Fruit fly (Drosophila melanogaster) whole organism, embryonic: ENCODE results near the gene CG13654.

Source experiments
- Ada2b ChIP-seq: fragments of 200-800 bp; sonication (Bioruptor generic); IDR thresholded peaks from 2 replicates; pipeline ENCODE4 v1.3.6; 2022; ENCODE audit warnings: missing biosample characterization, missing genetic modification characterization
- CG1024 ChIP-seq: fragments of 200-800 bp; sonication (Bioruptor generic); IDR thresholded peaks from 2 replicates; pipeline ENCODE4 v1.3.6; 2022; ENCODE audit warnings: missing biosample characterization, missing genetic modification characterization
- CG11456 ChIP-seq: fragments of 200-800 bp; sonication (Bioruptor generic); IDR thresholded peaks from 3 replicates; pipeline ENCODE4 v1.3.6; 2022; ENCODE audit warnings: missing biosample characterization, missing genetic modification characterization
- CG11695 ChIP-seq: fragments of 200-800 bp; sonication (Bioruptor generic); IDR thresholded peaks from 3 replicates; pipeline ENCODE4 v1.3.6; 2022; ENCODE audit warnings: missing biosample characterization, missing genetic modification characterization
- CG13624 ChIP-seq: fragments of 200-800 bp; sonication (Bioruptor generic); optimal IDR thresholded peaks from 2 replicates; lab custom pipeline; 2016; ENCODE audit warnings: missing biosample characterization, missing genetic modification characterization
- CG1647 ChIP-seq: fragments of 200-800 bp; sonication (Bioruptor generic); optimal IDR thresholded peaks from 3 replicates; lab custom pipeline; 2016; ENCODE audit warnings: missing biosample characterization, missing genetic modification characterization
- CG2116 ChIP-seq: fragments of 200-800 bp; sonication (Bioruptor generic); optimal IDR thresholded peaks from 3 replicates; lab custom pipeline; 2018; ENCODE audit warnings: missing biosample characterization, mild to moderate bottlenecking, missing genetic modification characterization
- CG31441 ChIP-seq: fragments of 200-800 bp; sonication (Bioruptor generic); IDR thresholded peaks from 2 replicates; pipeline ENCODE4 v1.3.6; 2022; ENCODE audit warnings: missing biosample characterization, missing genetic modification characterization
- CG3407 ChIP-seq: fragments of 200-800 bp; sonication (Bioruptor generic); optimal IDR thresholded peaks from 2 replicates; lab custom pipeline; 2018; ENCODE audit warnings: missing biosample characterization, mild to moderate bottlenecking, missing genetic modification characterization
- CG5180 ChIP-seq: fragments of 200-800 bp; sonication (Bioruptor generic); optimal IDR thresholded peaks from 3 replicates; lab custom pipeline; 2017; ENCODE audit warnings: missing biosample characterization, missing genetic modification characterization, mild to moderate bottlenecking, moderate library complexity, missing genetic modification reagents
- CG5953 ChIP-seq: fragments of 200-800 bp; sonication (Bioruptor generic); IDR thresholded peaks from 2 replicates; pipeline ENCODE4 v1.3.6; 2022; ENCODE audit warnings: missing biosample characterization, missing genetic modification characterization
- CG6791 ChIP-seq: fragments of 200-800 bp; sonication (Bioruptor generic); IDR thresholded peaks from 3 replicates; pipeline ENCODE4 v1.3.6; 2022; ENCODE audit warnings: missing biosample characterization, missing genetic modification characterization; ENCODE audit not compliant: partially characterized antibody
- CG7839 ChIP-seq: fragments of 200-800 bp; sonication (Bioruptor generic); optimal IDR thresholded peaks from 3 replicates; lab custom pipeline; 2018; ENCODE audit warnings: missing biosample characterization, mild to moderate bottlenecking, missing genetic modification characterization, moderate library complexity
- CG8388 ChIP-seq: fragments of 200-800 bp; sonication (Bioruptor generic); optimal IDR thresholded peaks from 2 replicates; lab custom pipeline; 2019; ENCODE audit warnings: missing biosample characterization, mild to moderate bottlenecking, missing genetic modification characterization, moderate library complexity
- CG8478 ChIP-seq: fragments of >200 bp; optimal IDR thresholded peaks from 2 replicates; lab custom pipeline; 2018
- CG8944 ChIP-seq: fragments of 200-800 bp; sonication (Bioruptor generic); optimal IDR thresholded peaks from 3 replicates; lab custom pipeline; 2016; ENCODE audit warnings: missing biosample characterization, missing genetic modification characterization
- CrebB ChIP-seq: fragments of 200-800 bp; sonication (Bioruptor generic); optimal IDR thresholded peaks from 3 replicates; lab custom pipeline; 2018; ENCODE audit warnings: missing biosample characterization, mild to moderate bottlenecking, missing genetic modification characterization
- D19B ChIP-seq: fragments of 200-800 bp; sonication (Bioruptor generic); optimal IDR thresholded peaks from 2 replicates; lab custom pipeline; 2017; ENCODE audit warnings: missing biosample characterization, mild to moderate bottlenecking, missing genetic modification characterization
- HLH54F ChIP-seq: fragments of 200-800 bp; sonication (Bioruptor generic); optimal IDR thresholded peaks from 3 replicates; lab custom pipeline; 2016; ENCODE audit warnings: missing biosample characterization, missing genetic modification characterization
- Hr39 ChIP-seq: fragments of >200 bp; optimal IDR thresholded peaks from 2 replicates; lab custom pipeline; 2017
- Kr ChIP-seq: fragments of 200-800 bp; sonication (Bioruptor generic); optimal IDR thresholded peaks from 2 replicates; lab custom pipeline; 2017; ENCODE audit warnings: missing biosample characterization, mild to moderate bottlenecking, missing genetic modification characterization
- Lpt ChIP-seq: fragments of >200 bp; optimal IDR thresholded peaks from 2 replicates; lab custom pipeline; 2018; ENCODE audit warnings: missing biosample characterization, missing genetic modification characterization
- Max ChIP-seq: fragments of 200-800 bp; sonication (Bioruptor generic); optimal IDR thresholded peaks from 2 replicates; lab custom pipeline; 2016; ENCODE audit warnings: missing biosample characterization, mild to moderate bottlenecking, missing genetic modification characterization
- NFAT ChIP-seq: fragments of 200-800 bp; sonication (Bioruptor generic); IDR thresholded peaks from 2 replicates; pipeline ENCODE4 v1.3.6; 2022; ENCODE audit warnings: missing biosample characterization, missing genetic modification characterization
- Opbp ChIP-seq: fragments of 200-800 bp; sonication (Bioruptor generic); IDR thresholded peaks from 3 replicates; pipeline ENCODE4 v1.3.6; 2022; ENCODE audit warnings: missing biosample characterization, missing genetic modification characterization; ENCODE audit not compliant: partially characterized antibody
- PHDP ChIP-seq: fragments of 200-800 bp; sonication (Bioruptor generic); optimal IDR thresholded peaks from 3 replicates; lab custom pipeline; 2018; ENCODE audit warnings: missing biosample characterization, mild to moderate bottlenecking, missing genetic modification characterization, moderate library complexity
- Pdp1 ChIP-seq, 2 experiments: fragments of 200-800 bp; sonication (Bioruptor generic); optimal IDR thresholded peaks; 3 replicates each; lab custom pipeline; 2016; ENCODE audit warnings: missing biosample characterization in 2 of 2, missing genetic modification characterization in 2 of 2, mild to moderate bottlenecking in 1 of 2, moderate library complexity in 1 of 2
- Spps ChIP-seq: fragments of 200-800 bp; sonication (Bioruptor generic); optimal IDR thresholded peaks from 2 replicates; lab custom pipeline; 2018; ENCODE audit warnings: missing biosample characterization, mild to moderate bottlenecking, missing genetic modification characterization
- Stat92E ChIP-seq, 3 experiments: fragments of >200 bp in 2 of 3; fragments of 200-800 bp in 1 of 3; sonication (Bioruptor generic) in 1 of 3; optimal IDR thresholded peaks; 2 replicates each; lab custom pipeline; 2017 to 2019; ENCODE audit warnings: missing biosample characterization in 3 of 3, missing genetic modification characterization in 3 of 3, mild to moderate bottlenecking in 1 of 3, moderate library complexity in 1 of 3
- Trl ChIP-seq, 3 experiments: fragments of >200 bp in 2 of 3; fragments of 200-800 bp in 1 of 3; sonication (Bioruptor generic) in 1 of 3; optimal IDR thresholded peaks; 2 replicates in 1 of 3; 3 replicates in 2 of 3; lab custom pipeline; 2016 to 2017; ENCODE audit warnings: missing biosample characterization in 1 of 3, missing genetic modification characterization in 1 of 3
- Usf ChIP-seq: fragments of 200-800 bp; sonication (Bioruptor generic); optimal IDR thresholded peaks from 2 replicates; lab custom pipeline; 2017; ENCODE audit warnings: missing genotype, missing biosample characterization, missing genetic modification characterization
- caup ChIP-seq: fragments of 200-800 bp; sonication (Bioruptor generic); optimal IDR thresholded peaks from 3 replicates; lab custom pipeline; 2017; ENCODE audit warnings: missing biosample characterization, mild to moderate bottlenecking, missing genetic modification characterization, moderate library complexity; ENCODE audit not compliant: severe bottlenecking
- corto ChIP-seq: fragments of 200-800 bp; sonication (Bioruptor generic); optimal IDR thresholded peaks from 2 replicates; lab custom pipeline; 2016; ENCODE audit warnings: missing biosample characterization, mild to moderate bottlenecking, missing genetic modification characterization, moderate library complexity
- crol ChIP-seq: fragments of 200-800 bp; sonication (Bioruptor generic); IDR thresholded peaks from 2 replicates; pipeline ENCODE4 v1.3.6; 2022; ENCODE audit warnings: missing biosample characterization, missing genetic modification characterization
- fd3F ChIP-seq: fragments of 200-800 bp; sonication (Bioruptor generic); optimal IDR thresholded peaks from 2 replicates; lab custom pipeline; 2018; ENCODE audit warnings: missing biosample characterization, mild to moderate bottlenecking, missing genetic modification characterization, moderate library complexity
- lov ChIP-seq, 2 experiments: fragments of 200-800 bp in 1 of 2; fragments of >200 bp in 1 of 2; sonication (Bioruptor generic) in 1 of 2; IDR thresholded peaks in 1 of 2; optimal IDR thresholded peaks in 1 of 2; 2 replicates in 1 of 2; 3 replicates in 1 of 2; pipeline versions ENCODE4 v1.3.6 to Lab custom; 2017 to 2022; ENCODE audit warnings: missing biosample characterization in 1 of 2, missing genetic modification characterization in 1 of 2
- mam ChIP-seq: fragments of 200-800 bp; sonication (Bioruptor generic); optimal IDR thresholded peaks from 3 replicates; lab custom pipeline; 2016; ENCODE audit warnings: missing biosample characterization, missing genetic modification characterization
- nom ChIP-seq: fragments of 200-800 bp; sonication (Bioruptor generic); optimal IDR thresholded peaks from 2 replicates; lab custom pipeline; 2017; ENCODE audit warnings: missing biosample characterization, missing genetic modification characterization, mild to moderate bottlenecking, moderate library complexity, missing genetic modification reagents
- pita ChIP-seq: fragments of 200-800 bp; sonication (Bioruptor generic); optimal IDR thresholded peaks from 2 replicates; lab custom pipeline; 2017; ENCODE audit warnings: missing biosample characterization, mild to moderate bottlenecking, missing genetic modification characterization
- pnt ChIP-seq: fragments of 200-800 bp; sonication (Bioruptor generic); optimal IDR thresholded peaks from 3 replicates; lab custom pipeline; 2016; ENCODE audit warnings: missing biosample characterization, missing genetic modification characterization
- sens-2 ChIP-seq: fragments of 200-800 bp; sonication (Bioruptor generic); IDR thresholded peaks from 2 replicates; pipeline ENCODE4 v1.3.6; 2022; ENCODE audit warnings: missing biosample characterization, missing genetic modification characterization
- stc ChIP-seq: fragments of 200-800 bp; sonication (Bioruptor generic); IDR thresholded peaks from 2 replicates; pipeline ENCODE4 v1.3.6; 2022; ENCODE audit warnings: missing biosample characterization, missing genetic modification characterization
- tll ChIP-seq, 2 experiments: fragments of 200-800 bp in 1 of 2; fragments of >200 bp in 1 of 2; sonication (Bioruptor generic) in 1 of 2; optimal IDR thresholded peaks; 2 replicates each; lab custom pipeline; 2017 to 2019; ENCODE audit warnings: missing biosample characterization in 2 of 2, missing genetic modification characterization in 2 of 2, mild to moderate bottlenecking in 1 of 2, moderate library complexity in 1 of 2
- toy ChIP-seq: fragments of 200-800 bp; sonication (Bioruptor generic); IDR thresholded peaks from 2 replicates; pipeline ENCODE4 v1.3.6; 2022; ENCODE audit warnings: missing biosample characterization, missing genetic modification characterization
- trem ChIP-seq: fragments of 200-800 bp; optimal IDR thresholded peaks from 3 replicates; lab custom pipeline; 2019; ENCODE audit warnings: missing biosample characterization, mild to moderate bottlenecking, missing genetic modification characterization, moderate library complexity
- wek ChIP-seq: fragments of 200-800 bp; sonication (Bioruptor generic); optimal IDR thresholded peaks from 3 replicates; lab custom pipeline; 2018; ENCODE audit warnings: missing biosample characterization, mild to moderate bottlenecking, missing genetic modification characterization, moderate library complexity
- wor ChIP-seq: fragments of 200-800 bp; sonication (Bioruptor generic); IDR thresholded peaks from 2 replicates; pipeline ENCODE4 v1.3.6; 2022; ENCODE audit warnings: missing biosample characterization, missing genetic modification characterization
- zfh1 ChIP-seq: fragments of 200-800 bp; sonication (Bioruptor generic); IDR thresholded peaks from 3 replicates; pipeline ENCODE4 v1.3.6; 2022; ENCODE audit warnings: missing biosample characterization, missing genetic modification characterization
- zfh2 ChIP-seq: fragments of 200-800 bp; sonication (Bioruptor generic); optimal IDR thresholded peaks from 2 replicates; lab custom pipeline; 2016; ENCODE audit warnings: missing biosample characterization, missing genetic modification characterization

CG13654 gene

dm6 chr3R:25247379-25247869 lies 47.8 kb downstream of the CG13654 start, which contains the start of the genes RpS27 and Nup37 (continued):
- TF ChIP-seq corto: peak; percentile 71
- peak; percentile 99 for TF ChIP-seq NFAT
- no peak for TF ChIP-seq Hr39 (lab: Kevin White, UChicago)
- TF ChIP-seq CG13624 (GFP tag; lab: Kevin White, UChicago): peak; percentile 99
- peak; percentile 95 for TF ChIP-seq toy
- peak; percentile 94 for TF ChIP-seq CG1024 (GFP tag; lab: Robert Waterston, UW)
- peak; percentile 97 for TF ChIP-seq Usf (GFP tag; lab: Kevin White, UChicago)
- no peak for TF ChIP-seq pita
- TF ChIP-seq PHDP (tag; lab: Kevin White, UChicago): peak; percentile 96
- no peak for TF ChIP-seq Lpt (GFP tag; lab: Kevin White, UChicago)
- TF ChIP-seq CG11456: peak; percentile 99
- peak; percentile 94 to 97 for TF ChIP-seq Pdp1 (GFP tag; optimal IDR thresholded peaks at IDR 0.05; lab: Kevin White, UChicago)
- TF ChIP-seq CG7839 (tag; lab: Kevin White, UChicago): peak; percentile 96
- TF ChIP-seq CG5953 (GFP tag; lab: Robert Waterston, UW): peak; percentile 96
- peak; percentile 78; the same call in 1 of the 2 replicates for TF ChIP-seq crol (GFP tag; lab: Robert Waterston, UW)
- peak; percentile 100 for TF ChIP-seq caup
- TF ChIP-seq Spps: peak; percentile 82
- TF ChIP-seq Opbp (GFP tag; lab: Robert Waterston, UW): peak; percentile 100
- TF ChIP-seq CG3407 (GFP tag; lab: Kevin White, UChicago): peak; percentile 98
- TF ChIP-seq CG31441: peak; percentile 98
- TF ChIP-seq trem (tag; lab: Kevin White, UChicago): peak; percentile 94
- TF ChIP-seq CG8944 (GFP tag; lab: Kevin White, UChicago): peak; percentile 98
- peak; percentile 89 for TF ChIP-seq CG11695 (GFP tag; lab: Robert Waterston, UW)
- TF ChIP-seq wek: peak; percentile 97
- TF ChIP-seq pnt (GFP tag; lab: Kevin White, UChicago): peak; percentile 91
- TF ChIP-seq D19B (GFP tag; lab: Kevin White, UChicago): peak; percentile 94
- TF ChIP-seq zfh2 (GFP tag; lab: Kevin White, UChicago): peak; percentile 98
- TF ChIP-seq stc: peak; percentile 93
- no peak for TF ChIP-seq Trl (optimal IDR thresholded peaks at IDR 0.05; lab: Kevin White, UChicago)
- TF ChIP-seq Trl (GFP tag; optimal IDR thresholded peaks at IDR 0.05; lab: Kevin White, UChicago): peak; percentile 99
- TF ChIP-seq Stat92E (GFP tag; optimal IDR thresholded peaks at IDR 0.05; lab: Kevin White, UChicago): peak in 1 of 3 experiments; percentile 82
- TF ChIP-seq lov (optimal IDR thresholded peaks at IDR 0.05; lab: Kevin White, UChicago): no peak
- peak; percentile 99 for TF ChIP-seq lov (GFP tag; IDR thresholded peaks at IDR 0.05; lab: Robert Waterston, UW)
- peak; percentile 94 for TF ChIP-seq CG2116 (GFP tag; lab: Kevin White, UChicago)
- peak; percentile 98 for TF ChIP-seq Max (GFP tag; lab: Kevin White, UChicago)
- peak; percentile 74 for TF ChIP-seq wor (GFP tag; lab: Robert Waterston, UW)
- peak; percentile 32; the same call in 1 of the 3 replicates for TF ChIP-seq CG6791 (GFP tag; lab: Robert Waterston, UW)
- TF ChIP-seq tll (GFP tag; optimal IDR thresholded peaks at IDR 0.05; lab: Kevin White, UChicago): peak in 1 of 2 experiments; percentile 88
- peak; percentile 97 for TF ChIP-seq sens-2 (GFP tag; lab: Robert Waterston, UW)
- peak; percentile 89 for TF ChIP-seq CG8388 (GFP tag; lab: Kevin White, UChicago)
- no peak for TF ChIP-seq CG8478
- TF ChIP-seq fd3F (GFP tag; lab: Kevin White, UChicago): peak; percentile 97
- TF ChIP-seq HLH54F (GFP tag; lab: Kevin White, UChicago): peak; percentile 98
- peak; percentile 98 for TF ChIP-seq CG1647 (GFP tag; lab: Kevin White, UChicago)
- peak; percentile 99 for TF ChIP-seq CrebB (tag; lab: Kevin White, UChicago)
- TF ChIP-seq Kr (GFP tag; lab: Kevin White, UChicago): peak; percentile 97
- peak; percentile 95 for TF ChIP-seq nom (GFP tag; lab: Kevin White, UChicago)
- TF ChIP-seq mam (GFP tag; lab: Kevin White, UChicago): peak; percentile 98
- TF ChIP-seq CG5180 (GFP tag; lab: Kevin White, UChicago): peak; percentile 91
- TF ChIP-seq zfh1 (GFP tag; lab: Robert Waterston, UW): peak; percentile 98
- TF ChIP-seq Ada2b (GFP tag; lab: Robert Waterston, UW): peak; percentile 87
